Worm (Caenorhabditis elegans): ENCODE results near the gene F09A5.3.

The F09A5.3 gene

ce11 chrX:13143762-13144732, 2.6 kb downstream of the F09A5.3 start (continued):
- TF ChIP-seq madf-3 (GFP tag; IDR thresholded peaks at IDR 0.05) = 0 out of 2 replicates have a peak, but pooled peaks have one; percentile 47
- TF ChIP-seq madf-10 (tag; optimal IDR thresholded peaks at IDR 0.05) = peak; percentile 16
- TF ChIP-seq lag-1 (GFP tag; IDR thresholded peaks at IDR 0.05) = no peak
- TF ChIP-seq ztf-26 (tag; optimal IDR thresholded peaks at IDR 0.05) = peak; percentile 12
- no peak for TF ChIP-seq tbx-9 (tag; optimal IDR thresholded peaks at IDR 0.05; ENCODE audit: borderline replicate concordance)
- 0 out of 2 replicates have a peak, but pooled peaks have one; percentile 26 for TF ChIP-seq lin-26 (GFP tag; IDR thresholded peaks at IDR 0.05)
- TF ChIP-seq egrh-3 (GFP tag; IDR thresholded peaks at IDR 0.05) = peak; percentile 90
- TF ChIP-seq Y95B8A.8 (GFP tag; IDR thresholded peaks at IDR 0.05) = 0 out of 2 replicates have a peak, but pooled peaks have one; percentile 28
- no peak for TF ChIP-seq snpc-3.4 (tag; optimal IDR thresholded peaks at IDR 0.05)
- no peak for TF ChIP-seq efl-1 (GFP tag; optimal IDR thresholded peaks at IDR 0.05)
- TF ChIP-seq him-1 (tag; optimal IDR thresholded peaks at IDR 0.05) = no peak
- TF ChIP-seq zfh-2 (GFP tag; conservative IDR thresholded peaks at IDR 0.05) = peak; percentile 99
- no peak for TF ChIP-seq let-526 (GFP tag; IDR thresholded peaks at IDR 0.05)
- TF ChIP-seq lin-35 (GFP tag; optimal IDR thresholded peaks at IDR 0.05) = peak in 1 of 3 experiments; percentile 23
- TF ChIP-seq ceh-27 (GFP tag; optimal IDR thresholded peaks at IDR 0.05) = peak; percentile 23
- no peak for TF ChIP-seq mxl-1 (tag; optimal IDR thresholded peaks at IDR 0.05)
- peak; percentile 26 for TF ChIP-seq gei-17 (GFP tag; optimal IDR thresholded peaks at IDR 0.05)
- TF ChIP-seq pha-4 (tag; optimal IDR thresholded peaks at IDR 0.05) = peak; percentile 1
- TF ChIP-seq F23B12.7 (tag; optimal IDR thresholded peaks at IDR 0.05; ENCODE audit: insufficient read depth) = peak; percentile 18

ce11 chrX:13144975-13145618, 3.7 kb downstream of the F09A5.3 start:
- peak; percentile 89 for TF ChIP-seq hmg-1.2 (GFP tag; IDR thresholded peaks at IDR 0.05)
- TF ChIP-seq chd-7 (tag; optimal IDR thresholded peaks at IDR 0.05) = peak; percentile 93
- no peak for TF ChIP-seq madf-3 (GFP tag; IDR thresholded peaks at IDR 0.05)
- TF ChIP-seq cebp-2 (GFP tag; IDR thresholded peaks at IDR 0.05) = 0 out of 2 replicates have a peak, but pooled peaks have one; percentile 43
- TF ChIP-seq efl-1 (GFP tag; optimal IDR thresholded peaks at IDR 0.05) = no peak
- peak; percentile 18 for TF ChIP-seq snpc-4 (GFP tag; optimal IDR thresholded peaks at IDR 0.05)
- TF ChIP-seq snpc-4 (tag; optimal IDR thresholded peaks at IDR 0.05) = peak; percentile 47 to 81 (median 72)
- TF ChIP-seq atf-7 (tag; optimal IDR thresholded peaks at IDR 0.05) = peak; percentile 94
- TF ChIP-seq F23B12.7 (tag; optimal IDR thresholded peaks at IDR 0.05; ENCODE audit: insufficient read depth) = no peak
- peak; percentile 90 for TF ChIP-seq gei-17 (GFP tag; optimal IDR thresholded peaks at IDR 0.05)
- TF ChIP-seq egl-44 (GFP tag; IDR thresholded peaks at IDR 0.05) = peak; percentile 69
- peak; percentile 92 for TF ChIP-seq dox-1 (GFP tag; IDR thresholded peaks at IDR 0.05)
- TF ChIP-seq nhr-90 (tag; optimal IDR thresholded peaks at IDR 0.05) = peak; percentile 83
- TF ChIP-seq Y53F4B.3 (GFP tag; IDR thresholded peaks at IDR 0.05) = no peak
- peak; percentile 43 for TF ChIP-seq F10E7.11 (tag; optimal IDR thresholded peaks at IDR 0.05)
- no peak for TF ChIP-seq zim-3 (tag; optimal IDR thresholded peaks at IDR 0.05)
- TF ChIP-seq B0035.1 (tag; optimal IDR thresholded peaks at IDR 0.05) = peak; percentile 53
- TF ChIP-seq F22D6.2 (tag; optimal IDR thresholded peaks at IDR 0.05) = peak; percentile 71
- peak; percentile 67; the same call in 1 of the 2 replicates for TF ChIP-seq Y67H2A.10 (GFP tag; conservative IDR thresholded peaks at IDR 0.05)
- TF ChIP-seq unc-130 (GFP tag; optimal IDR thresholded peaks at IDR 0.05) = no peak
- TF ChIP-seq mcd-1 (GFP tag; IDR thresholded peaks at IDR 0.05) = peak; percentile 83
- TF ChIP-seq tlf-1 (GFP tag; optimal IDR thresholded peaks at IDR 0.05) = peak; percentile 89
- TF ChIP-seq ZK185.1 (tag; optimal IDR thresholded peaks at IDR 0.05; ENCODE audit: poor library complexity, severe bottlenecking) = peak; percentile 76
- no peak for TF ChIP-seq hrde-1 (tag; optimal IDR thresholded peaks at IDR 0.05; ENCODE audit: borderline replicate concordance)
- peak; percentile 24; the same call in 1 of the 2 replicates for TF ChIP-seq C17E4.6 (GFP tag; IDR thresholded peaks at IDR 0.05)
- TF ChIP-seq mxl-1 (tag; optimal IDR thresholded peaks at IDR 0.05) = peak; percentile 8
- peak; percentile 61 for TF ChIP-seq lin-54 (GFP tag; optimal IDR thresholded peaks at IDR 0.05)
- TF ChIP-seq him-1 (tag; optimal IDR thresholded peaks at IDR 0.05) = no peak
- no peak for TF ChIP-seq B0019.2 (GFP tag; conservative IDR thresholded peaks at IDR 0.05)
- peak; percentile 61 for TF ChIP-seq repo-1 (tag; optimal IDR thresholded peaks at IDR 0.05)
